Worm (Caenorhabditis elegans) whole organism, early embryonic: ENCODE data around the gene C49A9.5.

Experiments used
- B0310.2 ChIP-seq: sonication (generic microtip); optimal IDR thresholded peaks from 2 replicates; lab custom pipeline; 2016; ENCODE audit warnings: mild to moderate bottlenecking, missing genetic modification characterization, missing compliant biosample characterization
- aly-1 ChIP-seq: sonication (generic microtip); optimal IDR thresholded peaks from 2 replicates; lab custom pipeline; 2016; ENCODE audit warnings: missing genetic modification characterization, missing compliant biosample characterization
- ama-1 ChIP-seq: fragments of 150-350 bp; optimal IDR thresholded peaks from 2 replicates; lab custom pipeline; 2014
- ceh-13 ChIP-seq: fragments of 200-800 bp; sonication (Bioruptor generic); optimal IDR thresholded peaks from 2 replicates; lab custom pipeline; 2018; ENCODE audit warnings: mild to moderate bottlenecking, missing genetic modification characterization, missing compliant biosample characterization
- ceh-36 ChIP-seq: sonication (generic microtip); optimal IDR thresholded peaks from 2 replicates; lab custom pipeline; 2016; ENCODE audit warnings: missing genetic modification characterization, inconsistent platforms, missing compliant biosample characterization
- tbx-11 ChIP-seq: fragments of 200-800 bp; sonication (Bioruptor generic); IDR thresholded peaks from 2 replicates; pipeline ENCODE4 v1.3.6; 2022; ENCODE audit warnings: missing genetic modification characterization, missing compliant biosample characterization

DNA sequence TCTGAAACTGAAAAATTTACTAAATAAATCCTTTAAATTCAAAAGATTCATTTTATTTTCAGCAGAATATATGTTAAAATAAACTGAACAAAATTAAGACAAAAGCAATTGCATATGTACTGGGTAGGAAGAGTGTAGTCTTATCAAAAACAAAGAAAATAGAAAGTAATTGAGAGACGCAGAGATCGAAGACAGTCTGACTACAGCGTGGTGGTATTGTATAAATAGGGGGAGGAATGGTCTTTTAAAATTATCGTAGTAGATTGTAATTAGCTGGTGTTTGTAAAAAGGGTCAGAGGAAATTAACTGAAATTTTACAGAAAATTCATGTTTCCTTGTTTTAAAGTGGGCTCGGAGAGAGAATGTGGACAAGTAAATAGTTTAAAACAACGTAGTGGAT lies 35.0 kb downstream of the C49A9.5 start, which contains the start of gene acox-3:
- TF ChIP-seq tbx-11 (GFP tag; lab: Robert Waterston, UW) (no peak), ceh-36 (tag; lab: Kevin White, UChicago) (no peak), ceh-13 (GFP tag; lab: Kevin White, UChicago) (no peak), ama-1 (lab: Kevin White, UChicago) (no peak), aly-1 (tag; lab: Kevin White, UChicago) (no peak), B0310.2 (tag; lab: Kevin White, UChicago) (no peak)
